Worm (Caenorhabditis elegans): ENCODE measurements around the gene srh-179.

DNA sequence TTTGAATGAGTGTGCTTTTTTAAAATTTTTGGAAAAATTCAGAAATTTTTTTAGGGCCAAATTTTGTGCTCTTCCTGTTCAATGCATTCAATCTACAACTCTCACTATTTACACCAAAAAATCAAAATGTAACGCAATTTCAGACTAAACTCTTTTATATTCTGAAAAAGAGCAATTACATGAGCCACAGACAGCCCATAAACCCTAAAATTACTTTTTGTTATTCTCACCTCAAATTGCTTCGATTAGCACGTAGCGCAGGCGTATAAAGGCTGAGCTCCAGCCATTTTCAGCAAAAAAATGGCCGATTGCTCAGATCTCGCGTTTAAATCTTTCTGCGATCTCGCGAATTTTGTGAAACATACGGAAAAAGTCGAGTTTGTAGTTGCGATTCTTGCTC lies 44.7 kb upstream of the srh-179 start, which contains the start of gene srw-82:
- TF ChIP-seq nhr-237 (tag; optimal IDR thresholded peaks at IDR 0.05) (no peak), efl-3 (GFP tag; optimal IDR thresholded peaks at IDR 0.05) (no peak), mdl-1 (tag; optimal IDR thresholded peaks at IDR 0.05) (no peak), nhr-11 (tag; optimal IDR thresholded peaks at IDR 0.05) (no peak), Y116A8C.19 (tag; optimal IDR thresholded peaks at IDR 0.05; ENCODE audit: borderline replicate concordance) (no peak), jun-1 (tag; optimal IDR thresholded peaks at IDR 0.05) (no peak), pag-3 (tag; optimal IDR thresholded peaks at IDR 0.05; ENCODE audit: borderline replicate concordance, insufficient read depth) (no peak), unc-130 (tag; optimal IDR thresholded peaks at IDR 0.05) (no peak), zag-1 (tag; optimal IDR thresholded peaks at IDR 0.05) (no peak), ces-1 (GFP tag; optimal IDR thresholded peaks at IDR 0.05) (no peak), fkh-8 (tag; optimal IDR thresholded peaks at IDR 0.05) (no peak), C04F5.9 (tag; optimal IDR thresholded peaks at IDR 0.05) (no peak)

All from whole organism, L1 larva.